Worm (Caenorhabditis elegans): ENCODE data around the gene R07B1.7.

ce11 chrX:9837989-9838541 lies 30.9 kb upstream of the R07B1.7 start, which contains the start of gene ipla-2:
- peak; percentile 51 for TF ChIP-seq skn-1 (tag; optimal IDR thresholded peaks at IDR 0.05)
- TF ChIP-seq nhr-237 (tag; optimal IDR thresholded peaks at IDR 0.05) = no peak
- no peak for TF ChIP-seq ztf-4 (tag; optimal IDR thresholded peaks at IDR 0.05)
- peak; percentile 41 for TF ChIP-seq elt-2 (tag; optimal IDR thresholded peaks at IDR 0.05)
- no peak for TF ChIP-seq elt-3 (tag; optimal IDR thresholded peaks at IDR 0.05)
- no peak for TF ChIP-seq R02D3.7 (tag; optimal IDR thresholded peaks at IDR 0.05)
